Worm (Caenorhabditis elegans) whole organism, L2 larva: ENCODE results near the gene ttm-1.

Experiments
- C34F6.9 ChIP-seq: fragments of 150-350 bp; optimal IDR thresholded peaks from 2 replicates; lab custom pipeline; 2014; ENCODE audit warnings: missing biosample characterization, missing genetic modification characterization
- F13H6.1 ChIP-seq: sonication (generic microtip); optimal IDR thresholded peaks from 2 replicates; lab custom pipeline; 2016; ENCODE audit warnings: missing genetic modification characterization, missing compliant biosample characterization
- R02D3.7 ChIP-seq: fragments of 150-350 bp; optimal IDR thresholded peaks from 2 replicates; lab custom pipeline; 2014; ENCODE audit warnings: missing biosample characterization, missing genetic modification characterization
- Y55F3AM.14 ChIP-seq: fragments of 200-800 bp; sonication (Bioruptor generic); optimal IDR thresholded peaks from 2 replicates; lab custom pipeline; 2018; ENCODE audit warnings: mild to moderate bottlenecking, missing genetic modification characterization, missing compliant biosample characterization
- ZK546.5 ChIP-seq: sonication (generic microtip); optimal IDR thresholded peaks from 2 replicates; lab custom pipeline; 2017; ENCODE audit warnings: missing biosample characterization, missing genetic modification characterization
- alr-1 ChIP-seq: fragments of 150-350 bp; optimal IDR thresholded peaks from 2 replicates; lab custom pipeline; 2014; ENCODE audit warnings: missing biosample characterization, missing genetic modification characterization
- aly-2 ChIP-seq: fragments of 150-350 bp; optimal IDR thresholded peaks from 2 replicates; lab custom pipeline; 2014; ENCODE audit warnings: missing biosample characterization, missing genetic modification characterization
- blmp-1 ChIP-seq: sonication (generic microtip); optimal IDR thresholded peaks from 2 replicates; lab custom pipeline; 2017; ENCODE audit warnings: missing genetic modification characterization, mild to moderate bottlenecking, missing compliant biosample characterization, antibody characterized with exemption, moderate library complexity; ENCODE audit not compliant: insufficient read depth
- ceh-16 ChIP-seq: fragments of 150-350 bp; optimal IDR thresholded peaks from 2 replicates; lab custom pipeline; 2014; ENCODE audit warnings: missing biosample characterization, missing genetic modification characterization
- ceh-82 ChIP-seq: fragments of 150-350 bp; optimal IDR thresholded peaks from 2 replicates; lab custom pipeline; 2014; ENCODE audit warnings: missing biosample characterization, missing genetic modification characterization
- crh-2 ChIP-seq: sonication (generic microtip); optimal IDR thresholded peaks from 2 replicates; lab custom pipeline; 2017; ENCODE audit warnings: missing biosample characterization, missing genetic modification characterization
- egl-27 ChIP-seq: sonication (generic microtip); optimal IDR thresholded peaks from 3 replicates; lab custom pipeline; 2017; ENCODE audit warnings: missing biosample characterization, missing genetic modification reagents, missing genetic modification characterization
- elt-1 ChIP-seq: fragments of 150-350 bp; optimal IDR thresholded peaks from 2 replicates; lab custom pipeline; 2014; ENCODE audit warnings: missing biosample characterization, missing genetic modification characterization
- elt-3 ChIP-seq: sonication (generic microtip); optimal IDR thresholded peaks from 2 replicates; lab custom pipeline; 2017; ENCODE audit warnings: missing biosample characterization, missing genetic modification characterization
- fos-1 ChIP-seq: fragments of 150-350 bp; optimal IDR thresholded peaks from 2 replicates; lab custom pipeline; 2014; ENCODE audit warnings: missing biosample characterization, missing genetic modification characterization
- gmeb-1 ChIP-seq: fragments of 150-350 bp; optimal IDR thresholded peaks from 2 replicates; lab custom pipeline; 2014; ENCODE audit warnings: missing biosample characterization, missing genetic modification characterization
- lin-11 ChIP-seq: fragments of 150-350 bp; sonication (generic microtip); optimal IDR thresholded peaks from 2 replicates; lab custom pipeline; 2014; ENCODE audit warnings: missing biosample characterization, missing genetic modification characterization, inconsistent platforms, mixed read lengths
- lin-13 ChIP-seq: fragments of 150-350 bp; optimal IDR thresholded peaks from 2 replicates; lab custom pipeline; 2014; ENCODE audit warnings: missing biosample characterization, missing genetic modification reagents, missing genetic modification characterization
- lin-39 ChIP-seq: fragments of 150-350 bp; optimal IDR thresholded peaks from 2 replicates; lab custom pipeline; 2014; ENCODE audit warnings: missing biosample characterization, missing genetic modification reagents, missing genetic modification characterization
- lsy-2 ChIP-seq, 2 experiments: fragments of 150-350 bp in 1 of 2; sonication (generic microtip) in 1 of 2; optimal IDR thresholded peaks; 2 replicates each; lab custom pipeline; 2014 to 2017; ENCODE audit warnings: missing biosample characterization in 2 of 2, missing genetic modification characterization in 2 of 2
- mab-5 ChIP-seq: fragments of 150-350 bp; optimal IDR thresholded peaks from 2 replicates; lab custom pipeline; 2014; ENCODE audit warnings: missing biosample characterization, missing genetic modification characterization
- mbf-1 ChIP-seq: sonication (generic microtip); optimal IDR thresholded peaks from 2 replicates; lab custom pipeline; 2017; ENCODE audit warnings: missing biosample characterization, missing genetic modification characterization
- mdl-1 ChIP-seq, 2 experiments: fragments of 150-350 bp in 1 of 2; sonication (generic microtip) in 1 of 2; optimal IDR thresholded peaks; 2 replicates each; lab custom pipeline; 2017; ENCODE audit warnings: missing biosample characterization in 2 of 2, missing genetic modification characterization in 2 of 2
- nhr-10 ChIP-seq: sonication (generic microtip); optimal IDR thresholded peaks from 2 replicates; lab custom pipeline; 2017; ENCODE audit warnings: missing biosample characterization, missing genetic modification characterization
- nhr-11 ChIP-seq: fragments of 150-350 bp; optimal IDR thresholded peaks from 2 replicates; lab custom pipeline; 2014; ENCODE audit warnings: missing biosample characterization, missing genetic modification characterization
- nhr-12 ChIP-seq: fragments of 150-350 bp; optimal IDR thresholded peaks from 2 replicates; lab custom pipeline; 2014; ENCODE audit warnings: missing biosample characterization, missing genetic modification characterization
- nhr-129 ChIP-seq: fragments of 150-350 bp; optimal IDR thresholded peaks from 2 replicates; lab custom pipeline; 2014; ENCODE audit warnings: missing biosample characterization, missing genetic modification characterization
- nhr-21 ChIP-seq: fragments of 150-350 bp; optimal IDR thresholded peaks from 2 replicates; lab custom pipeline; 2014; ENCODE audit warnings: missing biosample characterization, missing genetic modification characterization
- nhr-23 ChIP-seq: fragments of 150-350 bp; optimal IDR thresholded peaks from 2 replicates; lab custom pipeline; 2014; ENCODE audit warnings: missing biosample characterization, missing genetic modification reagents, missing genetic modification characterization
- nhr-237 ChIP-seq: fragments of 150-350 bp; optimal IDR thresholded peaks from 2 replicates; lab custom pipeline; 2014; ENCODE audit warnings: missing biosample characterization, missing genetic modification characterization
- nhr-25 ChIP-seq: fragments of 150-350 bp; sonication (generic microtip); optimal IDR thresholded peaks from 3 replicates; lab custom pipeline; 2014; ENCODE audit warnings: missing biosample characterization, missing genetic modification characterization
- nhr-6 ChIP-seq: fragments of 150-350 bp; optimal IDR thresholded peaks from 2 replicates; lab custom pipeline; 2014; ENCODE audit warnings: missing biosample characterization, missing genetic modification characterization
- peb-1 ChIP-seq: fragments of 150-350 bp; optimal IDR thresholded peaks from 2 replicates; lab custom pipeline; 2014; ENCODE audit warnings: missing biosample characterization, missing genetic modification characterization
- sem-4 ChIP-seq: fragments of 150-350 bp; optimal IDR thresholded peaks from 2 replicates; lab custom pipeline; 2014; ENCODE audit warnings: missing biosample characterization, missing genetic modification reagents, missing genetic modification characterization
- skn-1 ChIP-seq: sonication (generic microtip); optimal IDR thresholded peaks from 2 replicates; lab custom pipeline; 2017; ENCODE audit warnings: missing biosample characterization, missing genetic modification characterization
- sma-3 ChIP-seq: sonication (generic microtip); optimal IDR thresholded peaks from 2 replicates; lab custom pipeline; 2016; ENCODE audit warnings: missing genetic modification reagents, missing genetic modification characterization, missing compliant biosample characterization
- sma-9 ChIP-seq, 2 experiments: fragments of 150-350 bp in 1 of 2; sonication (generic microtip) in 1 of 2; optimal IDR thresholded peaks; 2 replicates each; lab custom pipeline; 2014 to 2016; ENCODE audit warnings: missing genetic modification characterization in 2 of 2, mild to moderate bottlenecking in 1 of 2, missing biosample characterization in 1 of 2, missing compliant biosample characterization in 1 of 2, missing genetic modification reagents in 1 of 2, moderate library complexity in 1 of 2
- snpc-4 ChIP-seq: fragments of 150-350 bp; optimal IDR thresholded peaks from 2 replicates; lab custom pipeline; 2014; ENCODE audit warnings: missing biosample characterization, missing genetic modification characterization
- unc-39 ChIP-seq: fragments of 150-350 bp; optimal IDR thresholded peaks from 2 replicates; lab custom pipeline; 2014; ENCODE audit warnings: missing biosample characterization, missing genetic modification characterization
- unc-55 ChIP-seq: fragments of 150-350 bp; sonication (generic microtip); optimal IDR thresholded peaks from 3 replicates; lab custom pipeline; 2014; ENCODE audit warnings: missing biosample characterization, missing genetic modification reagents, missing genetic modification characterization
- zag-1 ChIP-seq: fragments of 150-350 bp; optimal IDR thresholded peaks from 2 replicates; lab custom pipeline; 2014; ENCODE audit warnings: missing biosample characterization, missing genetic modification characterization
- ztf-11 ChIP-seq: sonication (generic microtip); optimal IDR thresholded peaks from 2 replicates; lab custom pipeline; 2017; ENCODE audit warnings: missing biosample characterization, missing genetic modification characterization
- ztf-4 ChIP-seq: fragments of 150-350 bp; optimal IDR thresholded peaks from 2 replicates; lab custom pipeline; 2014; ENCODE audit warnings: missing biosample characterization, missing genetic modification characterization

ttm-1 gene

ce11 chrIII:12966895-12967294 is at the start of gene ttm-1:
TSS of gene ttm-1 (minus strand) at chrIII:12966995.
- no peak for TF ChIP-seq nhr-237
- no peak for TF ChIP-seq ZK546.5 (tag; lab: Kevin White, UChicago)
- TF ChIP-seq sem-4 (tag; lab: Kevin White, UChicago) = no peak
- TF ChIP-seq peb-1 (tag; lab: Kevin White, UChicago) = no peak
- TF ChIP-seq blmp-1 = no peak
- TF ChIP-seq nhr-23 = no peak
- TF ChIP-seq fos-1 = no peak
- no peak for TF ChIP-seq gmeb-1 (tag; lab: Kevin White, UChicago)
- no peak for TF ChIP-seq sma-3 (GFP tag; lab: Kevin White, UChicago)
- TF ChIP-seq Y55F3AM.14 (GFP tag; lab: Kevin White, UChicago) = no peak
- no peak for TF ChIP-seq sma-9 (GFP tag; optimal IDR thresholded peaks at IDR 0.05; lab: Kevin White, UChicago)
- no peak for TF ChIP-seq sma-9 (tag; optimal IDR thresholded peaks at IDR 0.05; lab: Kevin White, UChicago)
- TF ChIP-seq ceh-16 = no peak
- no peak for TF ChIP-seq lin-13 (GFP tag; lab: Kevin White, UChicago)
- TF ChIP-seq elt-3 (tag; lab: Kevin White, UChicago) = no peak
- no peak for TF ChIP-seq ztf-4
- no peak for TF ChIP-seq zag-1 (tag; lab: Kevin White, UChicago)
- TF ChIP-seq ztf-11 = no peak
- TF ChIP-seq egl-27 = no peak
- TF ChIP-seq R02D3.7 (tag; lab: Kevin White, UChicago) = no peak
- no peak for TF ChIP-seq nhr-25 (tag; lab: Kevin White, UChicago)

DNA sequence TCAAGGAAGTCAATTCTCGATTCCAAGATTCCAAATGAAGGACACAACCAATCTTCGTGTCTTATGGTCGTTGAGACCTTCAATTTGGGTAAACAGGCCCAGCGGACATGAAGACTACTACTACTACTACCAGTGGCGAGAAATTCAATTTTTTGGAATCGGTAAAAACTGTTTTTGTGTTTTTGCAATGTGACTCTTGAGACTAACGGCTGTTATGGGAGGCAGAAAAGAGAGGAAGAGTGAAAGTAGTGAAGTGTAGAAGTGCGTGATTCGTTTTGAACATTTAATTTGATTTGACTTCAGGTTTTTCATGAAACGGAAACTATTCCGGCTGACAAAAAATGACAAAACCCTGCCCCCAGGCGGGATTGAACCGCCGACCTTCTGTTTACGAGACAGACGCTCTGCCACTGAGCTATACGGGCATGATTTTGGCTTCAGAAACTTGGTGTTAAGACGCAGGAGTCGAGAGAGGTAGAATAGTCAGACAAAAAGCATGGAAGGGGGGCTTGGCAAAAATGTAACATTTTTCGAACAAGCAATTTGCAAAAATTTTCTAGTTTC is 49.0 kb upstream of the ttm-1 start:
- TF ChIP-seq snpc-4 = no peak
- peak; percentile 30 for TF ChIP-seq crh-2 (tag; lab: Kevin White, UChicago)
- TF ChIP-seq elt-1 (tag; lab: Kevin White, UChicago) = no peak
- peak; percentile 43 for TF ChIP-seq fos-1
- TF ChIP-seq zag-1 (tag; lab: Kevin White, UChicago) = no peak
- TF ChIP-seq lsy-2 (tag; optimal IDR thresholded peaks at IDR 0.05; lab: Kevin White, UChicago) = peak; percentile 38 to 48
- TF ChIP-seq aly-2 (tag; lab: Kevin White, UChicago) = no peak
- peak; percentile 52 for TF ChIP-seq gmeb-1 (tag; lab: Kevin White, UChicago)
- TF ChIP-seq nhr-21 (tag; lab: Kevin White, UChicago) = peak; percentile 41
- peak; percentile 37 for TF ChIP-seq nhr-129 (tag; lab: Kevin White, UChicago)
- peak; percentile 21 for TF ChIP-seq lin-11 (tag; lab: Kevin White, UChicago)
- peak; percentile 45 for TF ChIP-seq nhr-25 (tag; lab: Kevin White, UChicago)
- peak; percentile 50 for TF ChIP-seq C34F6.9 (tag; lab: Kevin White, UChicago)
- no peak for TF ChIP-seq egl-27
- no peak for TF ChIP-seq nhr-11 (tag; lab: Kevin White, UChicago)
- no peak for TF ChIP-seq F13H6.1 (tag; lab: Kevin White, UChicago)
- TF ChIP-seq nhr-6 (tag; lab: Kevin White, UChicago) = peak; percentile 15
- TF ChIP-seq unc-39 (tag; lab: Kevin White, UChicago) = no peak
- TF ChIP-seq sem-4 (tag; lab: Kevin White, UChicago) = peak; percentile 63
- peak; percentile 31 for TF ChIP-seq unc-55
- no peak for TF ChIP-seq mab-5 (tag; lab: Kevin White, UChicago)
- TF ChIP-seq skn-1 (tag; lab: Kevin White, UChicago) = no peak
- no peak for TF ChIP-seq mdl-1 (tag; optimal IDR thresholded peaks at IDR 0.05; lab: Kevin White, UChicago)
- TF ChIP-seq lin-39 = no peak
- peak; percentile 62 for TF ChIP-seq lin-13 (GFP tag; lab: Kevin White, UChicago)
- no peak for TF ChIP-seq nhr-12

DNA sequence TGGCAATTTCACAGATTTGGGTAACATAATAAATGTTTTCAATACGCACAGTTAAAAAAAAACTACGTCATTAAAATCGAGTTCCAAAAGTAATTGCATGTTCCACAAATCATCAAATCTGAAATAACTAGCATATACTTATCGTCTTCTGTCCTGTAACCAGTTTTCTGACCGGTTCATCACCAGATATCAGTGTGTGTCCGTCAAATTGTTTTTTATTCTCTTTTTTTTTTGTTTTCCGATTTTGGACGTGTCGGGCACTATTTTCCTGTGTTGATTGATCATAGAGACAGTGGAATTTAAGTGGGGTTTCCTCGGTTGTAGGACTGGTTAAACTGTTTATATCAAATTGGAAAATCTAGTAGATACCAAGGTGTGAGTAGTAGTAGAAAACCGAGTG is 47.1 kb upstream of the ttm-1 start:
- TF ChIP-seq snpc-4 (no peak), lsy-2 (tag; optimal IDR thresholded peaks at IDR 0.05; lab: Kevin White, UChicago) (no peak), aly-2 (tag; lab: Kevin White, UChicago) (no peak), mbf-1 (tag; lab: Kevin White, UChicago) (no peak), unc-39 (tag; lab: Kevin White, UChicago) (no peak), nhr-11 (tag; lab: Kevin White, UChicago) (no peak), zag-1 (tag; lab: Kevin White, UChicago) (no peak), ztf-11 (no peak), peb-1 (tag; lab: Kevin White, UChicago) (no peak), lin-11 (tag; lab: Kevin White, UChicago) (no peak), ceh-82 (tag; lab: Kevin White, UChicago) (no peak), nhr-23 (no peak), nhr-10 (tag; lab: Kevin White, UChicago) (no peak), F13H6.1 (tag; lab: Kevin White, UChicago) (no peak), alr-1 (tag; lab: Kevin White, UChicago) (no peak), lin-39 (no peak), nhr-6 (tag; lab: Kevin White, UChicago) (no peak), gmeb-1 (tag; lab: Kevin White, UChicago) (no peak), nhr-25 (tag; lab: Kevin White, UChicago) (no peak), mab-5 (tag; lab: Kevin White, UChicago) (no peak)
